Worm (Caenorhabditis elegans) whole organism, L1 larva: ENCODE data around the gene lgc-11.
A peak's percentile ranks its signal among the peaks of the same experiment; 100 is the strongest.

Experiments
- C16A3.4 ChIP-seq: fragments of 150-350 bp; optimal IDR thresholded peaks from 2 replicates; lab custom pipeline; 2014; ENCODE audit warnings: missing biosample characterization, missing genetic modification characterization
- Y116A8C.19 ChIP-seq: sonication (generic microtip); optimal IDR thresholded peaks from 2 replicates; lab custom pipeline; 2016; ENCODE audit warnings: missing compliant biosample characterization, missing genetic modification characterization, borderline replicate concordance
- alr-1 ChIP-seq: fragments of 200-800 bp; sonication (Bioruptor generic); optimal IDR thresholded peaks from 2 replicates; lab custom pipeline; 2018; ENCODE audit warnings: borderline replicate concordance, mild to moderate bottlenecking, missing genetic modification characterization, missing compliant biosample characterization
- aly-2 ChIP-seq: fragments of 150-350 bp; optimal IDR thresholded peaks from 2 replicates; lab custom pipeline; 2014; ENCODE audit warnings: missing biosample characterization, missing genetic modification characterization
- ama-1 ChIP-seq: fragments of 150-350 bp; optimal IDR thresholded peaks from 2 replicates; lab custom pipeline; 2014
- ceh-8 ChIP-seq: fragments of 200-800 bp; sonication (Bioruptor generic); optimal IDR thresholded peaks from 2 replicates; lab custom pipeline; 2018; ENCODE audit warnings: mild to moderate bottlenecking, missing genetic modification characterization, moderate library complexity, missing compliant biosample characterization
- ceh-82 ChIP-seq, 3 experiments: fragments of 150-350 bp in 1 of 3; sonication (generic microtip) in 2 of 3; optimal IDR thresholded peaks; 2 replicates each; lab custom pipeline; 2014 to 2017; ENCODE audit warnings: missing biosample characterization in 3 of 3, missing genetic modification characterization in 3 of 3
- ces-1 ChIP-seq: fragments of 150-350 bp; optimal IDR thresholded peaks from 2 replicates; lab custom pipeline; 2014; ENCODE audit warnings: missing biosample characterization, missing genetic modification reagents, missing genetic modification characterization
- dpl-1 ChIP-seq, 3 experiments: fragments of 150-350 bp in 2 of 3; sonication (generic microtip) in 1 of 3; optimal IDR thresholded peaks; 2 replicates each; lab custom pipeline; 2014 to 2017; ENCODE audit warnings: missing biosample characterization in 3 of 3, missing genetic modification characterization in 3 of 3, missing genetic modification reagents in 3 of 3
- dsc-1 ChIP-seq: sonication (generic microtip); optimal IDR thresholded peaks from 2 replicates; lab custom pipeline; 2016; ENCODE audit warnings: mild to moderate bottlenecking, missing genetic modification characterization, missing compliant biosample characterization
- efl-3 ChIP-seq: fragments of 200-800 bp; sonication (Bioruptor generic); optimal IDR thresholded peaks from 2 replicates; lab custom pipeline; 2018; ENCODE audit warnings: mild to moderate bottlenecking, missing genetic modification characterization, missing compliant biosample characterization
- egl-13 ChIP-seq: sonication (generic microtip); optimal IDR thresholded peaks from 2 replicates; lab custom pipeline; 2016; ENCODE audit warnings: missing genotype, missing genetic modification reagents, missing genetic modification characterization, missing compliant biosample characterization
- elt-3 ChIP-seq, 6 experiments: fragments of 150-350 bp in 1 of 6; sonication (generic microtip); optimal IDR thresholded peaks; 2 replicates each; lab custom pipeline; 2017 to 2018; ENCODE audit warnings: missing biosample characterization in 6 of 6, missing genetic modification characterization in 6 of 6, inconsistent platforms in 1 of 6
- ets-5 ChIP-seq: fragments of 200-800 bp; sonication (Bioruptor generic); IDR thresholded peaks from 2 replicates; pipeline ENCODE4 v1.3.6; 2022; ENCODE audit warnings: missing genetic modification characterization, missing compliant biosample characterization
- fkh-10 ChIP-seq: sonication (generic microtip); optimal IDR thresholded peaks from 2 replicates; lab custom pipeline; 2017; ENCODE audit warnings: missing biosample characterization, missing genetic modification reagents, missing genetic modification characterization
- fkh-8 ChIP-seq: sonication (generic microtip); optimal IDR thresholded peaks from 2 replicates; lab custom pipeline; 2016; ENCODE audit warnings: mild to moderate bottlenecking, missing genetic modification characterization, missing compliant biosample characterization
- grh-1 ChIP-seq: fragments of 200-800 bp; sonication (Bioruptor generic); IDR thresholded peaks from 2 replicates; pipeline ENCODE4 v1.3.6; 2022; ENCODE audit warnings: missing genetic modification reagents, missing genetic modification characterization, missing compliant biosample characterization
- hlh-17 ChIP-seq: fragments of 200-800 bp; sonication (Bioruptor generic); optimal IDR thresholded peaks from 2 replicates; lab custom pipeline; 2018; ENCODE audit warnings: missing genetic modification characterization, mild to moderate bottlenecking, missing compliant biosample characterization, moderate library complexity, borderline replicate concordance
- hpl-2 ChIP-seq: fragments of 150-350 bp; optimal IDR thresholded peaks from 2 replicates; lab custom pipeline; 2014; ENCODE audit warnings: missing biosample characterization, missing genetic modification reagents, missing genetic modification characterization
- irx-1 ChIP-seq: sonication (generic microtip); optimal IDR thresholded peaks from 2 replicates; lab custom pipeline; 2016; ENCODE audit warnings: missing genetic modification characterization, missing compliant biosample characterization
- isw-1 ChIP-seq: fragments of 200-800 bp; sonication (Bioruptor generic); IDR thresholded peaks from 2 replicates; pipeline ENCODE4 v1.3.6; 2022; ENCODE audit warnings: missing genetic modification characterization, missing compliant biosample characterization
- lin-15B ChIP-seq: fragments of 150-350 bp; sonication (generic microtip); optimal IDR thresholded peaks from 3 replicates; lab custom pipeline; 2014; ENCODE audit warnings: missing biosample characterization, missing genetic modification characterization
- lin-35 ChIP-seq, 2 experiments: fragments of 150-350 bp; optimal IDR thresholded peaks; 2 replicates each; lab custom pipeline; 2014; ENCODE audit warnings: missing biosample characterization in 2 of 2, missing genetic modification characterization in 2 of 2, missing genetic modification reagents in 2 of 2
- lir-3 ChIP-seq: sonication (generic microtip); optimal IDR thresholded peaks from 2 replicates; lab custom pipeline; 2016; ENCODE audit warnings: mild to moderate bottlenecking, missing genetic modification characterization, moderate library complexity, missing compliant biosample characterization; ENCODE audit not compliant: poor library complexity
- lsy-2 ChIP-seq, 2 experiments: fragments of 150-350 bp; optimal IDR thresholded peaks; 2 replicates each; lab custom pipeline; 2014; ENCODE audit warnings: missing biosample characterization in 2 of 2, missing genetic modification characterization in 2 of 2
- mab-9 ChIP-seq: fragments of 200-800 bp; sonication (Bioruptor generic); IDR thresholded peaks from 2 replicates; pipeline ENCODE4 v1.3.6; 2022; ENCODE audit warnings: missing genetic modification reagents, missing genetic modification characterization, missing compliant biosample characterization
- mdl-1 ChIP-seq, 2 experiments: fragments of 150-350 bp; optimal IDR thresholded peaks; 2 replicates each; lab custom pipeline; 2014 to 2017; ENCODE audit warnings: missing biosample characterization in 2 of 2, missing genetic modification characterization in 2 of 2, inconsistent platforms in 1 of 2
- mep-1 ChIP-seq: fragments of 150-350 bp; optimal IDR thresholded peaks from 2 replicates; lab custom pipeline; 2014; ENCODE audit warnings: missing biosample characterization, missing genetic modification characterization
- nhr-11 ChIP-seq: fragments of 150-350 bp; optimal IDR thresholded peaks from 2 replicates; lab custom pipeline; 2014; ENCODE audit warnings: missing biosample characterization, missing genetic modification characterization
- nhr-19 ChIP-seq: fragments of 200-800 bp; sonication (Bioruptor generic); conservative IDR thresholded peaks from 2 replicates; pipeline ENCODE4 v1.3.6; 2022; ENCODE audit warnings: missing genetic modification characterization, missing compliant biosample characterization
- nhr-237 ChIP-seq: fragments of 150-350 bp; optimal IDR thresholded peaks from 2 replicates; lab custom pipeline; 2014; ENCODE audit warnings: missing biosample characterization, missing genetic modification characterization
- nhr-47 ChIP-seq: sonication (generic microtip); optimal IDR thresholded peaks from 2 replicates; lab custom pipeline; 2016; ENCODE audit warnings: mild to moderate bottlenecking, missing genetic modification characterization, moderate library complexity, missing compliant biosample characterization
- nhr-77 ChIP-seq: fragments of 150-350 bp; optimal IDR thresholded peaks from 2 replicates; lab custom pipeline; 2014; ENCODE audit warnings: missing biosample characterization, missing genetic modification characterization
- pax-3 ChIP-seq: fragments of 200-800 bp; sonication (Bioruptor generic); optimal IDR thresholded peaks from 2 replicates; lab custom pipeline; 2018; ENCODE audit warnings: mild to moderate bottlenecking, missing genetic modification characterization, moderate library complexity, missing compliant biosample characterization
- pqm-1 ChIP-seq: sonication (generic microtip); optimal IDR thresholded peaks from 3 replicates; lab custom pipeline; 2017; ENCODE audit warnings: missing biosample characterization, missing genetic modification characterization
- sox-4 ChIP-seq: sonication (generic microtip); optimal IDR thresholded peaks from 2 replicates; lab custom pipeline; 2016; ENCODE audit warnings: missing genetic modification characterization, missing compliant biosample characterization
- sptf-1 ChIP-seq: fragments of 150-350 bp; optimal IDR thresholded peaks from 2 replicates; lab custom pipeline; 2014; ENCODE audit warnings: missing biosample characterization, missing genetic modification characterization
- sup-37 ChIP-seq: fragments of 200-800 bp; sonication (Bioruptor generic); optimal IDR thresholded peaks from 2 replicates; lab custom pipeline; 2018; ENCODE audit warnings: mild to moderate bottlenecking, missing genetic modification characterization, missing compliant biosample characterization
- swsn-7 ChIP-seq: sonication (generic microtip); optimal IDR thresholded peaks from 2 replicates; lab custom pipeline; 2016; ENCODE audit warnings: missing genetic modification characterization, missing compliant biosample characterization
- tbx-2 ChIP-seq: sonication (generic microtip); optimal IDR thresholded peaks from 2 replicates; lab custom pipeline; 2016; ENCODE audit warnings: missing genetic modification characterization, missing compliant biosample characterization
- unc-86 ChIP-seq: sonication (generic microtip); optimal IDR thresholded peaks from 2 replicates; lab custom pipeline; 2016; ENCODE audit warnings: missing genetic modification characterization, missing compliant biosample characterization
- vab-15 ChIP-seq: sonication (generic microtip); optimal IDR thresholded peaks from 2 replicates; lab custom pipeline; 2017; ENCODE audit warnings: missing genotype, mild to moderate bottlenecking, missing genetic modification characterization, missing compliant biosample characterization
- xbp-1 ChIP-seq: sonication (generic microtip); optimal IDR thresholded peaks from 2 replicates; lab custom pipeline; 2016; ENCODE audit warnings: missing genetic modification characterization, missing compliant biosample characterization
- zip-4 ChIP-seq: fragments of 200-800 bp; sonication (Bioruptor generic); optimal IDR thresholded peaks from 2 replicates; lab custom pipeline; 2018; ENCODE audit warnings: mild to moderate bottlenecking, missing genetic modification characterization, moderate library complexity, missing compliant biosample characterization
- ztf-11 ChIP-seq, 2 experiments: sonication (generic microtip); optimal IDR thresholded peaks; 2 replicates each; lab custom pipeline; 2016 to 2017; ENCODE audit warnings: missing genetic modification characterization in 2 of 2, missing biosample characterization in 1 of 2, missing compliant biosample characterization in 1 of 2

Gene lgc-11

ce11 chrX:7500970-7501369 lies 5.5 kb downstream of the lgc-11 start, which contains the start of gene uggt-1 (continued):
- TF ChIP-seq sox-4 (tag; lab: Kevin White, UChicago) (peak; percentile 83), fkh-10 (GFP tag; lab: Kevin White, UChicago) (peak; percentile 91), ets-5 (GFP tag; lab: Robert Waterston, UW) (no peak), ces-1 (GFP tag; lab: Kevin White, UChicago) (no peak), sptf-1 (tag; lab: Kevin White, UChicago) (no peak), irx-1 (tag; lab: Kevin White, UChicago) (peak; percentile 78), hpl-2 (peak; percentile 71), grh-1 (GFP tag; lab: Robert Waterston, UW) (peak; percentile 78), pqm-1 (tag; lab: Kevin White, UChicago) (no peak), lsy-2 (tag; optimal IDR thresholded peaks at IDR 0.05; lab: Kevin White, UChicago) (peak; percentile 91 to 92), mep-1 (tag; lab: Kevin White, UChicago) (peak; percentile 95), hlh-17 (GFP tag; lab: Kevin White, UChicago) (no peak), isw-1 (GFP tag; lab: Robert Waterston, UW) (peak; percentile 83), tbx-2 (peak; percentile 93), fkh-8 (tag; lab: Kevin White, UChicago) (peak; percentile 97), alr-1 (tag; lab: Kevin White, UChicago) (no peak), efl-3 (GFP tag; lab: Kevin White, UChicago) (no peak), vab-15 (tag; lab: Kevin White, UChicago) (no peak), dpl-1 (GFP tag; optimal IDR thresholded peaks at IDR 0.05; lab: Kevin White, UChicago) (peak; percentile 70 to 76 (median 75)), nhr-237 (tag; lab: Kevin White, UChicago) (peak; percentile 73), lir-3 (tag; lab: Kevin White, UChicago) (peak; percentile 68), swsn-7 (tag; lab: Kevin White, UChicago) (peak; percentile 96), nhr-47 (tag; lab: Kevin White, UChicago) (peak; percentile 94), pax-3 (tag; lab: Kevin White, UChicago) (peak; percentile 82), ama-1 (no peak), ceh-8 (GFP tag; lab: Kevin White, UChicago) (peak; percentile 93), egl-13 (peak; percentile 91), elt-3 (tag; optimal IDR thresholded peaks at IDR 0.05; lab: Kevin White, UChicago) (peak in 2 of 6 experiments; percentile 31 to 37), nhr-19 (GFP tag; lab: Robert Waterston, UW) (peak; percentile 86), lin-35 (GFP tag; optimal IDR thresholded peaks at IDR 0.05; lab: Kevin White, UChicago) (peak; percentile 75 to 84), aly-2 (tag; lab: Kevin White, UChicago) (no peak), nhr-77 (tag; lab: Kevin White, UChicago) (peak; percentile 87), xbp-1 (tag; lab: Kevin White, UChicago) (peak; percentile 99), ztf-11 (tag; optimal IDR thresholded peaks at IDR 0.05; lab: Kevin White, UChicago) (peak in 1 of 2 experiments; percentile 83), zip-4 (GFP tag; lab: Kevin White, UChicago) (peak; percentile 75)
- TF ChIP-seq, all 84 proteins: peak for 58

- TF ChIP-seq C16A3.4 (no peak), sup-37 (GFP tag; lab: Kevin White, UChicago) (no peak), mab-9 (GFP tag; lab: Robert Waterston, UW) (no peak), vab-15 (tag; lab: Kevin White, UChicago) (no peak), Y116A8C.19 (tag; lab: Kevin White, UChicago) (no peak), hlh-17 (GFP tag; lab: Kevin White, UChicago) (no peak), lsy-2 (tag; optimal IDR thresholded peaks at IDR 0.05; lab: Kevin White, UChicago) (no peak), ceh-82 (tag; optimal IDR thresholded peaks at IDR 0.05; lab: Kevin White, UChicago) (no peak), dsc-1 (tag; lab: Kevin White, UChicago) (no peak), ets-5 (GFP tag; lab: Robert Waterston, UW) (no peak), lin-15B (tag; lab: Kevin White, UChicago) (no peak), nhr-237 (tag; lab: Kevin White, UChicago) (no peak), fkh-10 (GFP tag; lab: Kevin White, UChicago) (no peak), mdl-1 (tag; optimal IDR thresholded peaks at IDR 0.05; lab: Kevin White, UChicago) (no peak), hpl-2 (no peak), nhr-47 (tag; lab: Kevin White, UChicago) (no peak), nhr-11 (tag; lab: Kevin White, UChicago) (no peak), unc-86 (tag; lab: Kevin White, UChicago) (no peak)
Observed at ce11 chrX:7495491-7495890, 10.9 kb downstream of the lgc-11 start, which contains the start of gene try-14. Gene try-14, minus strand, starts transcription at chrX:7495591.
